Fruit fly (Drosophila melanogaster) ovary, adult (tissue): Measurements from ENCODE around the gene Pten.

ENCODE experiments used
- CG17801 ChIP-seq: fragments of 200-800 bp; optimal IDR thresholded peaks from 2 replicates; lab custom pipeline; 2019; ENCODE audit warnings: missing biosample characterization, mild to moderate bottlenecking, missing genetic modification characterization, moderate library complexity; ENCODE audit not compliant: partially characterized antibody

Gene Pten

dm6 chr2L:10277362-10277761 lies 16.5 kb upstream of the Pten start:
- TF ChIP-seq CG17801 (GFP tag; lab: Kevin White, UChicago), result peak; percentile 37

DNA sequence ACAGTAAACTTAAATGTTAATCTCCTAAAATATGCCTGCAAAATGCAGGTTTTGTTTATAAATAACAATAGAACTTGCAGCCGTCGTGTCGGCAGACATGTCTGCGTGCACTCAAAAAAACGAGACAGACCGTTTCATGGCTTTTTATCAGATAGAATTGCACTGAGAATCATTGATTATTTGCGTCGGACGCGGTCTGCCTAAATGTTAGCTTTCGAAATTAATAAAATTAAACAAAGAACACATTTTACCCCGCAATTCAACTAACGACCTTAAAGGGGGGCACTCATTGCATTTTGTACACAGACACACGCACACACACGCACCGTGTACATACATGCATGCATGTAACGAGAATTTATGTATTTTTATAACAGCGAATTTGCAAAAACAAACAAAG lies 16.0 kb upstream of the Pten start:
- no peak for TF ChIP-seq CG17801 (GFP tag; lab: Kevin White, UChicago)

DNA sequence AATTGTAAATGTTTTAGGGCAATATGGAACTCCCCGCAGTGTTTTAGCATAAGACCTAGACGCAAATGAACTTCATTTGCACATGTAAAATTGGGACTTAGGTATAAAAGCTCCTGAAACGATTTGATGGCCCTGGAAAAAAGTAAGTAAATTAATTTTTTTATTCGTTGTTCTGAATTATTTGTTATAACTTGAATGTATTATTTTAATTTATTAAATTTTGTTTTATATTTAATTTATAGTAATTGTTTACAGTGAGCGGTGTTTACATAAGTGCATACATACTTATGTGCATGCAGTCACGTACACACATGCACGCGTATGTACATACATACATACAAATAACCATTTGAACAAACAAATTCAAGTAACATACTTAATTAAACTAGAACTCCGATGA lies 15.6 kb upstream of the Pten start:
- TF ChIP-seq CG17801 (GFP tag; lab: Kevin White, UChicago), result peak; percentile 79

DNA sequence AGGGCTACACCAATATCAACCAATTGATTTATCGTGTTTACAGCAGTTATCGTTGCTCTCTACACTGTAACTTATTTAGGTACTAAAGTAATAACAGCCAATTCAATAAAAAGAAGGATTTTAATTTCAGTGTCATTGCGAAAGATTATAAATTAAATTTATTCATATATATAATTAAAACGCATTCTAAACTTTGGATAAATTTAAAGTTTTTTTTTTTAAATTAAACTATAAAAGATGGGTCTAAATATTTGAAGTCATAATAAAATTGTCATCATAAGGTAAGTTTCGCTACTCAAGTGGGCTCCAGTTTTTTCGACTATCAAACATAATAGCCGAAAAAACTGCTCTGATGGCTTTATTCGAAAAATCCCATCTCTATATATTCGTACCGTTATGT lies 11.4 kb upstream of the Pten start, which contains the start of gene trk:
Gene trk (minus strand): TSS at position 101 of the 400 bp plus-strand sequence.
- TF ChIP-seq CG17801 (GFP tag; lab: Kevin White, UChicago), result peak; percentile 34

DNA sequence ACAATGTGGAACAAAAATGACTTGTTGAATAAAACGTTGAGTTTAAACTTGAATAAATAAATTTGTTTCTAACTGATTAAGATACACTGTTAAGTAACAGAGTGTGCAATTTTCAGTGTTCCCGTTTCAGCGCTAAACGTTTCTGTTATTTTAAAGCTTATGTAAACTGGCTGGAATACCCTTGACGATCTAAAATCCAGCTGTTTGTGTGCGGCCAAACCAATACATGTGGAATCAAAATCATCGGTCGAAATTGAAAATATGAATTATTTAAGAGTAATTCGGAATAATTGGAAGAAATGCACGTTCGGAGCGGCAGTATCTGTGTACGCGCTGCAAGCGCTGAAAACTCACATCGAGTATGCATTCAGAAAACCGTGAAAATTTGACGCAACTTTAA lies 9.0 kb upstream of the Pten start, which contains the start of gene Mulk:
Gene Mulk (plus strand): TSS at position 198 of the 400 bp plus-strand sequence.
- TF ChIP-seq CG17801 (GFP tag; lab: Kevin White, UChicago), result no peak

DNA sequence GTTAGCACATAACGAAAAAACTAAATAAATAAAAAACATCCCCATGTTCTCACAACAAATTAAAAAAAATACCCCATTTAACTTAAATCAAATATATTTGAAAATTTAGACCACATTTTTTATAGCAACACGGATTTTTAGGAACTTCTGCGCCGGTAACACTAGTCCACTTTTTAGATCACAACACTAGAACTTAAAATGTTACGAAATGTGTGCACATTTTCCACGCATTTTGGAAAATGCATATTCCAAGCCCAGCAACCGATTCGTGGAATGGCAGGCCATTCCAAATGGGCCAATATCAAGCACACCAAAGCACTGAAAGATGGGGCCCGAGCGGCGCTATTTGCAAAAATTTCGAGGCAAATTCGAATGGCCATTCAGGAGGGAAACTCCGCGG lies 7.8 kb upstream of the Pten start, which contains the start of gene CG4957:
Gene CG4957 (plus strand): TSS at position 185 of the 400 bp plus-strand sequence.
- TF ChIP-seq CG17801 (GFP tag; lab: Kevin White, UChicago), result no peak

- no peak for TF ChIP-seq CG17801 (GFP tag; lab: Kevin White, UChicago)
Observed at dm6 chr2L:10266511-10266910, 5.7 kb upstream of the Pten start, which contains the start of gene CG4953. Gene CG4953, plus strand, starts transcription at chr2L:10266703.

DNA sequence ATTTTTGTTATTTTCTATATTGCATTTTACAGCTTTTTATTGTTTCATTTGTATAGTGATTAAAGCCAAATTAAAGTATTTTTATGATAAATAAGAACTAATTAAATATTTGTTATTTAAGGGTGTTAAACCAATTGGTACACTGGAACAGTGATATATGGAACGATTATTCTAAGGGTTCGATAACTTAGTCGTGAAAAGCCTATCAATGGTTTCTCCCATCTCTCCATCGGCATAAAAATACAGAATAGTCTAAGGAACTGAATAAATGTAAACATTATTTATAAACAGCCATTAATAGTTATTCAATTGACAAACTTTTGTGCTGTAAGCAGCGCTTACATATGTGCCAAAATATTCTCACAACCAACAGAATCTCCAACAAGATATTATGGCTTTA lies 4.3 kb upstream of the Pten start, which contains the start of gene Mob3:
Gene Mob3 (plus strand): TSS at position 208 of the 400 bp plus-strand sequence.
- peak; percentile 21 for TF ChIP-seq CG17801 (GFP tag; lab: Kevin White, UChicago)

- no peak for TF ChIP-seq CG17801 (GFP tag; lab: Kevin White, UChicago)
Observed at dm6 chr2L:10263830-10264634, 3.2 kb upstream of the Pten start, which contains the start of gene REPTOR-BP. Gene REPTOR-BP, plus strand, starts transcription at chr2L:10264125.

dm6 chr2L:10263343-10263744 lies 2.5 kb upstream of the Pten start, which contains the start of gene Rsf1:
Gene Rsf1, minus strand, starts transcription at chr2L:10263554.
- no peak for TF ChIP-seq CG17801 (GFP tag; lab: Kevin White, UChicago)

DNA sequence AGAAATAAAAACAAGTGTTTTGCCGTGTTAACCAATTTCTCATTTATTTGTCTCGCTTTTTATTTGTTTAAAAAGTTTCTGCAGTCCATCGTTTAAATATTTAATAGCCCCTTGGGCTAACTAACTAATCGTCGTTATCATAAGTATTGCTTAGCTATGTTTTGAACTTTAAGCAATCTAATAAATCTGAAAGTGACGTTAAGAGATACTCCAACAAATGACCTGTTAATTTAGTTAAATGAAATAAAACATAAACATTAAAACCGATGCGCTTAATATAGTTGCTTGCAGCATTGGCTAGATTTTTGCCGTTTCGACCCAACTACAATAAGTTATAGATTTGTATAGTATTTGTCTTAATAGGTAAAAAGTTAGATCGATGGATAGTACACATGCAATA lies 925 bp upstream of the Pten start:
- TF ChIP-seq CG17801 (GFP tag; lab: Kevin White, UChicago), result no peak

DNA sequence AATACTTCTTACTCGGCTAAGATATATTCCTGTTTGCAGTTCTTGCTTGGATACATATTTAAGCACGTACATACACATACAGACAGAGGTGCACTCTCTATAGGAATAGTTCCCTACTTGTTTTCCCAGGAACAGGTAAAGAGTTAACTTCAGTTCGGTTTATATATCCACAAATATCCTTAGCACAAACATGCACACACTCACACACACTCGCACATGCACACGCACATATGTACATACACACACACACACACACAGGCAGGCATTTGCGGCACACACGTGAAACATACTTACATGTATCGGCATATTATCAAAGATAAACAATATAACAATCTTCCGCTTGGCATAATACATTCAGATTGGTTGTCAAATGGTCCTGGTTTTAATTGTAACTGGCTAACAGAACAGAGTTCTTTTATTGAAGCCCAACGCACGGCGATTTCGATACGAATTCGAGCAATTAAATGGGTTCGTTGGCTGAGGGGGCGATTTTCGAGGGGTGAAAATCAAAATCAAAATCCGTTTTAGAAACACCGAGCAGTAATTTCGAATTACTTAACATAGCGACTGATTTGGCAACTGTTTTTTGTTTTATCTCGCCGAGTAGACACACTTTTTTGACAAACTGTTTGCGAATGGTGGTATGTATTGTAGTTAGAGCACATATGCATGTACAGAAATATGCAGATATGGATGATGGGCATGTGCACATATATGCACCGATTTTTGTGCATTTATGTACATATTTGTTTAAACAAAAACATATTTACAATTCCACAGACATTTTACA lies 694 bp downstream of the Pten start:
- TF ChIP-seq CG17801 (GFP tag; lab: Kevin White, UChicago), result no peak

DNA sequence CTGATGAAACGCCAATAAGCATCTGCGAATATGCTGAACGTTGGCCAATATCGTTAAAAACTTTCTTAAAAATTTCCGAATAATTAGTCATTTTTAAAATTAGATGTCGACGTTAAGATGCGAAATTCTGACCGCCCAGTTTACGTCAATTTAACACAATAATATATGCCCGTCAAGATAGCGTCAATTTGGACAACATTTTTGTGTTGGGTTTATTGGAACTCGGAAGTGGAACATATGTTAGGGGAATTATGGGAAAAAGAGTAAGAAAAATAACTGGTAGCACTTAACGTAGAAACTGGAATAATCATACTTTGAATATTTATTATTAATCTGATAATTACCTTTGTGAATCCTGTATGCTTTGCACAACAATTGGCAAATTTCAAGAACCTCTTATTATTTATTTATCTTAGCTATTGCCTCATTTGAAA lies 5.1 kb downstream of the Pten start, which contains the start of gene CG5676:
Gene CG5676 (minus strand): TSS at position 167 of the 434 bp plus-strand sequence.
- TF ChIP-seq CG17801 (GFP tag; lab: Kevin White, UChicago), result peak; percentile 11

DNA sequence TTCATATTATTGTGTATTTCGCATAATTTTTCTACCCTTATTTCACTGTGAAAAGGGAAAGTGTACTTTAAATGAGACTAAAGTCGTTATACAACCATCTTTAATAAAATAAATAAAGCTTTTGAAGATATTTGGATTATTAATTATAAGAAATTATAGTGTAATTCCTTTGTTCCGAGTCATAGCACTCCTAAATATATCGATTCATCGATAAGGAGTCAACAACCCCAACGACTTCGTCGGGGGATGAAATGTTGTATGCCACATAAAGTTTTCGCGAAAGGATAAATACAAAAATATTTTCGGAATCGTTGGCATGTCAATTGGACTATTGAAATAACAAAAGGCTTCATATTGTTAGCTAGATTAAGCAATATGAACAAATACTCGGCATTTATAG lies 9.3 kb downstream of the Pten start, which contains the start of gene Ror:
Gene Ror (plus strand): TSS at position 252 of the 400 bp plus-strand sequence.
- no peak for TF ChIP-seq CG17801 (GFP tag; lab: Kevin White, UChicago)

- peak; percentile 51 for TF ChIP-seq CG17801 (GFP tag; lab: Kevin White, UChicago)
Observed at dm6 chr2L:10250441-10250847, 10.4 kb downstream of the Pten start, which contains the start of the genes bsk and CG31717. Gene bsk, minus strand, starts transcription at chr2L:10250501. Gene CG31717, plus strand, starts transcription at chr2L:10250737.
